Fruit fly (Drosophila melanogaster) Kc167 (cell line): Measurements from ENCODE around the gene PH4alphaNE1.

Source experiments
- Myc ChIP-seq: fragments of >200 bp; optimal IDR thresholded peaks from 2 replicates; lab custom pipeline; 2017; ENCODE audit warnings: missing external identifiers
- Sin3A ChIP-seq: fragments of >200 bp; optimal IDR thresholded peaks from 2 replicates; lab custom pipeline; 2018; ENCODE audit warnings: missing external identifiers
- h ChIP-seq: fragments of >200 bp; optimal IDR thresholded peaks from 3 replicates; lab custom pipeline; 2018; ENCODE audit warnings: missing external identifiers
- insv ChIP-seq: fragments of >200 bp; optimal IDR thresholded peaks from 3 replicates; lab custom pipeline; 2018; ENCODE audit warnings: missing external identifiers
- psq ChIP-seq: fragments of >200 bp; optimal IDR thresholded peaks from 2 replicates; lab custom pipeline; 2017; ENCODE audit warnings: missing external identifiers
- ttk ChIP-seq: sonication (Bioruptor generic); optimal IDR thresholded peaks from 2 replicates; lab custom pipeline; 2017; ENCODE audit warnings: missing external identifiers

dm6 chr3R:30501174-30501573 is 1.0 kb upstream of the PH4alphaNE1 start:
- TF ChIP-seq ttk (lab: Kevin White, UChicago) (no peak), psq (lab: Kevin White, UChicago) (no peak), insv (no peak), h (no peak), Sin3A (lab: Kevin White, UChicago) (no peak), Myc (lab: Kevin White, UChicago) (no peak)
